Fruit fly (Drosophila melanogaster): ENCODE measurements around the gene Prp6.

dm6 chr3L:18949137-18949536 is 44.0 kb downstream of the Prp6 start:
- TF ChIP-seq psq (optimal IDR thresholded peaks at IDR 0.05) (no peak), EcR (GFP tag; optimal IDR thresholded peaks at IDR 0.05) (no peak), pan (optimal IDR thresholded peaks at IDR 0.05) (no peak), Dll (optimal IDR thresholded peaks at IDR 0.05) (no peak)

Measured in whole organism.